Fruit fly (Drosophila melanogaster) whole organism, prepupa: ENCODE results near the gene CG44426.

ENCODE experiments used
- Blimp-1 ChIP-seq: fragments of 200-800 bp; sonication (Bioruptor generic); optimal IDR thresholded peaks from 3 replicates; lab custom pipeline; 2017; ENCODE audit warnings: missing biosample characterization, missing genetic modification characterization, mild to moderate bottlenecking, moderate library complexity, missing genetic modification reagents
- CG11294 ChIP-seq: fragments of 200-800 bp; sonication (Bioruptor generic); IDR thresholded peaks from 2 replicates; pipeline ENCODE4 v1.3.6; 2022; ENCODE audit warnings: missing biosample characterization, missing genetic modification characterization
- CG11762 ChIP-seq: fragments of 200-800 bp; sonication (Bioruptor generic); optimal IDR thresholded peaks from 3 replicates; lab custom pipeline; 2016; ENCODE audit warnings: missing biosample characterization, missing genetic modification characterization; ENCODE audit not compliant: insufficient read depth
- CG11902 ChIP-seq: fragments of 200-800 bp; sonication (Bioruptor generic); optimal IDR thresholded peaks from 3 replicates; lab custom pipeline; 2016; ENCODE audit warnings: missing biosample characterization, missing genetic modification characterization
- CG16779 ChIP-seq: fragments of 200-800 bp; sonication (Bioruptor generic); optimal IDR thresholded peaks from 3 replicates; lab custom pipeline; 2017; ENCODE audit warnings: missing biosample characterization, mild to moderate bottlenecking, missing genetic modification characterization
- CG3032 ChIP-seq: fragments of 200-800 bp; optimal IDR thresholded peaks from 2 replicates; lab custom pipeline; 2019; ENCODE audit warnings: missing biosample characterization, mild to moderate bottlenecking, missing genetic modification characterization, moderate library complexity
- CG31627 ChIP-seq: fragments of 200-800 bp; sonication (Bioruptor generic); optimal IDR thresholded peaks from 3 replicates; lab custom pipeline; 2016; ENCODE audit warnings: missing biosample characterization, missing genetic modification characterization
- CG34406 ChIP-seq: fragments of 200-800 bp; sonication (Bioruptor generic); optimal IDR thresholded peaks from 3 replicates; lab custom pipeline; 2016; ENCODE audit warnings: missing biosample characterization, missing genetic modification characterization
- CG3919 ChIP-seq: fragments of 200-800 bp; sonication (Bioruptor generic); optimal IDR thresholded peaks from 3 replicates; lab custom pipeline; 2016; ENCODE audit warnings: missing biosample characterization, missing genetic modification characterization
- CG6163 ChIP-seq: fragments of 200-800 bp; sonication (Bioruptor generic); IDR thresholded peaks from 3 replicates; pipeline ENCODE4 v1.3.6; 2022; ENCODE audit warnings: missing biosample characterization, missing genetic modification characterization
- CG6792 ChIP-seq: fragments of 200-800 bp; sonication (Bioruptor generic); optimal IDR thresholded peaks from 3 replicates; lab custom pipeline; 2016; ENCODE audit warnings: missing biosample characterization, missing genetic modification characterization
- CG6808 ChIP-seq: fragments of 200-800 bp; sonication (Bioruptor generic); optimal IDR thresholded peaks from 3 replicates; lab custom pipeline; 2017; ENCODE audit warnings: missing biosample characterization, missing genetic modification characterization, mild to moderate bottlenecking, moderate library complexity, missing genetic modification reagents
- CG7368 ChIP-seq: fragments of 200-800 bp; sonication (Bioruptor generic); optimal IDR thresholded peaks from 3 replicates; lab custom pipeline; 2016; ENCODE audit warnings: missing biosample characterization, missing genetic modification characterization
- CG8119 ChIP-seq: fragments of 200-800 bp; sonication (Bioruptor generic); IDR thresholded peaks from 3 replicates; pipeline ENCODE4 v1.3.6; 2022; ENCODE audit warnings: missing biosample characterization, missing genetic modification characterization
- CG8319 ChIP-seq: fragments of 200-800 bp; sonication (Bioruptor generic); optimal IDR thresholded peaks from 3 replicates; lab custom pipeline; 2016; ENCODE audit warnings: missing biosample characterization, missing genetic modification characterization
- Eip78C ChIP-seq: fragments of 200-800 bp; sonication (Bioruptor generic); peaks from one replicate; lab custom pipeline; 2016; ENCODE audit warnings: missing biosample characterization, missing genetic modification characterization
- Ets21C ChIP-seq: fragments of 200-800 bp; sonication (Bioruptor generic); optimal IDR thresholded peaks from 3 replicates; lab custom pipeline; 2016; ENCODE audit warnings: missing biosample characterization, missing genetic modification characterization
- Hr39 ChIP-seq: fragments of 200-800 bp; sonication (Bioruptor generic); optimal IDR thresholded peaks from 2 replicates; lab custom pipeline; 2016; ENCODE audit warnings: missing biosample characterization, missing genetic modification characterization
- Hr4 ChIP-seq: fragments of 200-800 bp; sonication (Bioruptor generic); optimal IDR thresholded peaks from 3 replicates; lab custom pipeline; 2016; ENCODE audit warnings: missing biosample characterization, missing genetic modification characterization
- Met ChIP-seq: fragments of 200-800 bp; sonication (Bioruptor generic); optimal IDR thresholded peaks from 3 replicates; lab custom pipeline; 2016; ENCODE audit warnings: missing biosample characterization, missing genetic modification characterization
- Smox ChIP-seq: fragments of 200-800 bp; sonication (Bioruptor generic); optimal IDR thresholded peaks from 3 replicates; lab custom pipeline; 2016; ENCODE audit warnings: missing biosample characterization, missing genetic modification characterization
- Sox15 ChIP-seq: fragments of 200-800 bp; sonication (Bioruptor generic); optimal IDR thresholded peaks from 3 replicates; lab custom pipeline; 2016; ENCODE audit warnings: missing biosample characterization, missing genetic modification characterization
- dsx ChIP-seq: fragments of 200-800 bp; optimal IDR thresholded peaks from 3 replicates; lab custom pipeline; 2019; ENCODE audit warnings: missing biosample characterization, mild to moderate bottlenecking, missing genetic modification characterization, moderate library complexity; ENCODE audit not compliant: poor library complexity, severe bottlenecking
- lz ChIP-seq: fragments of 200-800 bp; sonication (Bioruptor generic); optimal IDR thresholded peaks from 3 replicates; lab custom pipeline; 2016; ENCODE audit warnings: missing biosample characterization, missing genetic modification characterization
- pdm3 ChIP-seq: fragments of 200-800 bp; sonication (Bioruptor generic); optimal IDR thresholded peaks from 3 replicates; lab custom pipeline; 2016; ENCODE audit warnings: missing biosample characterization, missing genetic modification characterization
- spab ChIP-seq: fragments of 200-800 bp; sonication (Bioruptor generic); optimal IDR thresholded peaks from 2 replicates; lab custom pipeline; 2017; ENCODE audit warnings: missing biosample characterization, mild to moderate bottlenecking, missing genetic modification characterization, missing genetic modification reagents
- ss ChIP-seq, 2 experiments: fragments of 200-800 bp; sonication (Bioruptor generic); optimal IDR thresholded peaks; 2 replicates in 1 of 2; 3 replicates in 1 of 2; lab custom pipeline; 2017 to 2018; ENCODE audit warnings: mild to moderate bottlenecking in 2 of 2, missing biosample characterization in 2 of 2, missing genetic modification characterization in 2 of 2, moderate library complexity in 1 of 2
- svp ChIP-seq: fragments of 200-800 bp; sonication (Bioruptor generic); peaks from one replicate; lab custom pipeline; 2016; ENCODE audit warnings: missing biosample characterization, missing genetic modification characterization

CG44426 gene

DNA sequence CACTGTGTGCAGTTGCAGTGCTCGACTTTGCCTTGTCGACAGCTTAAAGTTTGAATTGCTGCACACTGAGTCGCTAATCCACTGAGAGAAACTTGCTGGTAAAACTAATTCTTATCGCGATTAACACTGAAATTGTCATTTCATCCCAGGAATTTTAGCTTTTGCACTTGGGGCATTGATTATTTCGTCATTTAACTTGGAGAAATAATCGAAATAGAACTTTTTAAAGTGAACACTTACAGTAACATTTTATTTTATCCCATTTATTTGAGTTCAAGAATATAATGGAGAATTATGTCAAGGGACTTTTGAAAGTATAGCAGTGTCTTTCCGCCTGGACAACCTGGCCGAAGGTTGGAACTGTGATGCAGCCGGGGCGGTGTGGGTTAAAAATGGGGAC is at the start of gene CG44426:
Gene CG44426 (plus strand): TSS at position 301 of the 400 bp plus-strand sequence.
- TF ChIP-seq CG11902 (GFP tag; lab: Kevin White, UChicago) = no peak
- TF ChIP-seq svp (GFP tag; lab: Kevin White, UChicago) = peak; percentile 39
- no peak for TF ChIP-seq CG31627 (GFP tag; lab: Kevin White, UChicago)
- TF ChIP-seq, all 60 proteins: peak for 1

dm6 chrX:20933459-20933858 is 44.6 kb upstream of the CG44426 start, which contains the start of gene CG11227:
Gene CG11227, minus strand, starts transcription at chrX:20933559.
- TF ChIP-seq CG34406 = no peak
- no peak for TF ChIP-seq CG6163 (GFP tag; lab: Robert Waterston, UW)
- no peak for TF ChIP-seq CG11294 (GFP tag; lab: Robert Waterston, UW)
- TF ChIP-seq CG16779 (tag; lab: Kevin White, UChicago) = no peak
- no peak for TF ChIP-seq CG7368 (GFP tag; lab: Kevin White, UChicago)
- no peak for TF ChIP-seq Hr39 (GFP tag; lab: Kevin White, UChicago)
- no peak for TF ChIP-seq CG3919 (GFP tag; lab: Kevin White, UChicago)
- TF ChIP-seq CG6792 (GFP tag; lab: Kevin White, UChicago) = no peak
- TF ChIP-seq Met (GFP tag; lab: Kevin White, UChicago) = no peak

DNA sequence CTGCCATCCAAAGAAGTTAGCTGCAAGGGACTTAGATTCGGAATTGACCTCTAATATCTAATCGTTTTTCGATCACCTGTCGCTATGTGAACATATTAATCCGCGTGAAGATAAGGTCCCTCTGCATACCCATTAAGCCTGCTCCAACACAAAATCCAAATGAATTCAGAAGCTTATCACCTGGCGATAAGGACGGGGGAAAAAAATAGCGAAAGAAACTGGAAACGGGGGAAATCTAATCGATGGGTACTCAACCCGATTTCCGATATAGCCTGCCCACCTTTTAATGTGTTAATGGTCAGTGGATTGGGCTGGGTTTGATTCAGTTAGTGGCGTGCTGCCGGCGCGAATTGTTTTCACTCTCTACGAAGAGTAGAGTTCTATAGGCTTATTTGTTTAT is 43.6 kb upstream of the CG44426 start, which contains the start of gene Npc1b:
Gene Npc1b (plus strand): TSS at position 340 of the 400 bp plus-strand sequence.
- no peak for TF ChIP-seq CG6808 (GFP tag; lab: Kevin White, UChicago)
- TF ChIP-seq CG3032 = no peak
- no peak for TF ChIP-seq CG6792 (GFP tag; lab: Kevin White, UChicago)
- no peak for TF ChIP-seq CG8119 (GFP tag; lab: Robert Waterston, UW)
- TF ChIP-seq Sox15 (GFP tag; lab: Kevin White, UChicago) = no peak

dm6 chrX:20948268-20948667 is 29.8 kb upstream of the CG44426 start:
- no peak for TF ChIP-seq ss (GFP tag; optimal IDR thresholded peaks at IDR 0.05; lab: Kevin White, UChicago)
- TF ChIP-seq dsx (GFP tag; lab: Kevin White, UChicago) = peak; percentile 24
- peak; percentile 53 for TF ChIP-seq Eip78C (GFP tag; lab: Kevin White, UChicago)
- peak; percentile 63 for TF ChIP-seq svp (GFP tag; lab: Kevin White, UChicago)
- no peak for TF ChIP-seq CG3032
- no peak for TF ChIP-seq CG31627 (GFP tag; lab: Kevin White, UChicago)
- TF ChIP-seq, all 60 proteins: peak for 3

dm6 chrX:20963405-20963804 is 14.7 kb upstream of the CG44426 start, which contains the start of gene Ser6:
Gene Ser6, minus strand, starts transcription at chrX:20963505.
- TF ChIP-seq Hr4 (GFP tag; lab: Kevin White, UChicago) = no peak
- no peak for TF ChIP-seq Smox (GFP tag; lab: Kevin White, UChicago)
- TF ChIP-seq, all 60 proteins: peak for 0

- TF ChIP-seq CG11762 (no peak), Met (GFP tag; lab: Kevin White, UChicago) (no peak), CG8119 (GFP tag; lab: Robert Waterston, UW) (no peak), svp (GFP tag; lab: Kevin White, UChicago) (no peak), Ets21C (GFP tag; lab: Kevin White, UChicago) (no peak), Blimp-1 (GFP tag; lab: Kevin White, UChicago) (no peak), CG3032 (no peak), pdm3 (GFP tag; lab: Kevin White, UChicago) (no peak), lz (no peak), CG16779 (tag; lab: Kevin White, UChicago) (no peak), CG8319 (GFP tag; lab: Kevin White, UChicago) (no peak), spab (no peak)
Observed at dm6 chrX:20965369-20966040, 12.6 kb upstream of the CG44426 start, which contains the start of gene CG1304. Gene CG1304, minus strand, starts transcription at chrX:20965419.
